Fruit fly (Drosophila melanogaster) whole organism, embryonic: ENCODE results near the gene CG11695.
A peak's percentile ranks its signal among the peaks of the same experiment; 100 is the strongest.

ENCODE experiments used
- Abd-B ChIP-seq: fragments of 200-800 bp; sonication (Bioruptor generic); optimal IDR thresholded peaks from 2 replicates; lab custom pipeline; 2018; ENCODE audit warnings: missing biosample characterization, mild to moderate bottlenecking, missing genetic modification characterization, moderate library complexity
- B-H1 ChIP-seq: fragments of 200-800 bp; sonication (Bioruptor generic); IDR thresholded peaks from 3 replicates; pipeline ENCODE4 v1.3.6; 2022; ENCODE audit warnings: missing biosample characterization, missing genetic modification characterization
- CG10654 ChIP-seq: fragments of 200-800 bp; sonication (Bioruptor generic); optimal IDR thresholded peaks from 2 replicates; lab custom pipeline; 2016; ENCODE audit warnings: missing biosample characterization, missing genetic modification characterization
- CG10979 ChIP-seq: fragments of 200-800 bp; sonication (Bioruptor generic); optimal IDR thresholded peaks from 2 replicates; lab custom pipeline; 2018; ENCODE audit warnings: missing biosample characterization, mild to moderate bottlenecking, missing genetic modification characterization, moderate library complexity
- CG12104 ChIP-seq: fragments of 200-800 bp; sonication (Bioruptor generic); optimal IDR thresholded peaks from 3 replicates; lab custom pipeline; 2016; ENCODE audit warnings: missing biosample characterization, missing genetic modification characterization
- CG14965 ChIP-seq: fragments of 200-800 bp; sonication (Bioruptor generic); optimal IDR thresholded peaks from 2 replicates; lab custom pipeline; 2016; ENCODE audit warnings: missing biosample characterization, missing genetic modification characterization, borderline replicate concordance
- CG16779 ChIP-seq: fragments of 200-800 bp; sonication (Bioruptor generic); IDR thresholded peaks from 2 replicates; pipeline ENCODE4 v1.3.6; 2022; ENCODE audit warnings: missing biosample characterization, missing genetic modification characterization
- CG17385 ChIP-seq: fragments of 200-800 bp; sonication (Bioruptor generic); optimal IDR thresholded peaks from 3 replicates; lab custom pipeline; 2018; ENCODE audit warnings: missing biosample characterization, mild to moderate bottlenecking, missing genetic modification characterization
- CG17912 ChIP-seq: fragments of 200-800 bp; sonication (Bioruptor generic); optimal IDR thresholded peaks from 2 replicates; lab custom pipeline; 2018; ENCODE audit warnings: missing biosample characterization, mild to moderate bottlenecking, missing genetic modification characterization
- CG1832 ChIP-seq: fragments of 200-800 bp; sonication (Bioruptor generic); optimal IDR thresholded peaks from 2 replicates; lab custom pipeline; 2017; ENCODE audit warnings: missing biosample characterization, mild to moderate bottlenecking, missing genetic modification characterization, inconsistent platforms
- CG2889 ChIP-seq: fragments of 200-800 bp; sonication (Bioruptor generic); IDR thresholded peaks from 3 replicates; pipeline ENCODE4 v1.3.6; 2022; ENCODE audit warnings: missing biosample characterization, missing genetic modification characterization
- CG30403 ChIP-seq: fragments of 200-800 bp; sonication (Bioruptor generic); optimal IDR thresholded peaks from 3 replicates; lab custom pipeline; 2016; ENCODE audit warnings: missing biosample characterization, missing genetic modification characterization
- CG33557 ChIP-seq: fragments of 200-800 bp; sonication (Bioruptor generic); optimal IDR thresholded peaks from 2 replicates; lab custom pipeline; 2019; ENCODE audit warnings: missing biosample characterization, mild to moderate bottlenecking, missing genetic modification characterization, moderate library complexity
- CG34224 ChIP-seq: fragments of 200-800 bp; sonication (Bioruptor generic); IDR thresholded peaks from 3 replicates; pipeline ENCODE4 v1.3.6; 2022; ENCODE audit warnings: missing biosample characterization, missing genetic modification characterization; ENCODE audit not compliant: partially characterized antibody
- CG3726 ChIP-seq: fragments of 200-800 bp; sonication (Bioruptor generic); IDR thresholded peaks from 3 replicates; pipeline ENCODE4, ENCODE4 v1.3.6; 2022; ENCODE audit warnings: missing biosample characterization, missing genetic modification characterization
- CG4854 ChIP-seq: fragments of 200-800 bp; sonication (Bioruptor generic); optimal IDR thresholded peaks from 2 replicates; lab custom pipeline; 2016; ENCODE audit warnings: missing biosample characterization, missing genetic modification characterization, inconsistent platforms
- CG7786 ChIP-seq: fragments of 200-800 bp; sonication (Bioruptor generic); optimal IDR thresholded peaks from 2 replicates; lab custom pipeline; 2016; ENCODE audit warnings: missing biosample characterization, missing genetic modification characterization
- CG7928 ChIP-seq: fragments of 200-800 bp; sonication (Bioruptor generic); optimal IDR thresholded peaks from 2 replicates; lab custom pipeline; 2017; ENCODE audit warnings: missing biosample characterization, mild to moderate bottlenecking, missing genetic modification characterization
- CG9932 ChIP-seq: fragments of 200-800 bp; sonication (Bioruptor generic); IDR thresholded peaks from 2 replicates; pipeline ENCODE4 v1.3.6; 2022; ENCODE audit warnings: missing biosample characterization, missing genetic modification characterization
- D19A ChIP-seq: fragments of 200-800 bp; optimal IDR thresholded peaks from 3 replicates; lab custom pipeline; 2019; ENCODE audit warnings: missing biosample characterization, mild to moderate bottlenecking, missing genetic modification characterization, moderate library complexity
- Dbx ChIP-seq: fragments of 200-800 bp; sonication (Bioruptor generic); IDR thresholded peaks from 3 replicates; pipeline ENCODE4 v1.3.6; 2022; ENCODE audit warnings: missing biosample characterization, missing genetic modification characterization
- H15 ChIP-seq: fragments of 200-800 bp; sonication (Bioruptor generic); IDR thresholded peaks from 3 replicates; pipeline ENCODE4 v1.3.6; 2022; ENCODE audit warnings: missing biosample characterization, missing genetic modification characterization
- Hr78 ChIP-seq, 2 experiments: fragments of 200-800 bp in 1 of 2; fragments of >200 bp in 1 of 2; sonication (Bioruptor generic) in 1 of 2; optimal IDR thresholded peaks; 2 replicates each; lab custom pipeline; 2017 to 2019; ENCODE audit warnings: missing biosample characterization in 2 of 2, missing genetic modification characterization in 2 of 2, mild to moderate bottlenecking in 1 of 2, moderate library complexity in 1 of 2
- Lpt ChIP-seq: fragments of >200 bp; optimal IDR thresholded peaks from 2 replicates; lab custom pipeline; 2018; ENCODE audit warnings: missing biosample characterization, missing genetic modification characterization
- Rx ChIP-seq: fragments of 200-800 bp; sonication (Bioruptor generic); IDR thresholded peaks from 2 replicates; pipeline ENCODE4 v1.3.6; 2022; ENCODE audit warnings: missing biosample characterization, missing genetic modification characterization
- Six4 ChIP-seq: fragments of 200-800 bp; sonication (Bioruptor generic); optimal IDR thresholded peaks from 2 replicates; lab custom pipeline; 2016; ENCODE audit warnings: missing biosample characterization, missing genetic modification characterization
- Spps ChIP-seq: fragments of 200-800 bp; sonication (Bioruptor generic); optimal IDR thresholded peaks from 2 replicates; lab custom pipeline; 2018; ENCODE audit warnings: missing biosample characterization, mild to moderate bottlenecking, missing genetic modification characterization
- Stat92E ChIP-seq, 3 experiments: fragments of >200 bp in 2 of 3; fragments of 200-800 bp in 1 of 3; sonication (Bioruptor generic) in 1 of 3; optimal IDR thresholded peaks; 2 replicates each; lab custom pipeline; 2017 to 2019; ENCODE audit warnings: missing biosample characterization in 3 of 3, missing genetic modification characterization in 3 of 3, mild to moderate bottlenecking in 1 of 3, moderate library complexity in 1 of 3
- al ChIP-seq: fragments of 200-800 bp; sonication (Bioruptor generic); IDR thresholded peaks from 2 replicates; pipeline ENCODE4 v1.3.6; 2022; ENCODE audit warnings: missing biosample characterization, missing genetic modification characterization
- ap ChIP-seq: fragments of 200-800 bp; sonication (Bioruptor generic); IDR thresholded peaks from 2 replicates; pipeline ENCODE4 v1.3.6; 2022; ENCODE audit warnings: missing biosample characterization, missing genetic modification characterization
- disco-r ChIP-seq: fragments of 200-800 bp; sonication (Bioruptor generic); optimal IDR thresholded peaks from 2 replicates; lab custom pipeline; 2016; ENCODE audit warnings: missing biosample characterization, missing genetic modification characterization
- dmrt99B ChIP-seq: fragments of 200-800 bp; sonication (Bioruptor generic); optimal IDR thresholded peaks from 2 replicates; lab custom pipeline; 2018; ENCODE audit warnings: missing biosample characterization, mild to moderate bottlenecking, missing genetic modification characterization, moderate library complexity
- fd3F ChIP-seq: fragments of 200-800 bp; sonication (Bioruptor generic); optimal IDR thresholded peaks from 2 replicates; lab custom pipeline; 2018; ENCODE audit warnings: missing biosample characterization, mild to moderate bottlenecking, missing genetic modification characterization, moderate library complexity
- fu2 ChIP-seq: fragments of 200-800 bp; sonication (Bioruptor generic); optimal IDR thresholded peaks from 2 replicates; lab custom pipeline; 2016; ENCODE audit warnings: missing biosample characterization, missing genetic modification characterization
- gcm2 ChIP-seq: fragments of 200-800 bp; sonication (Bioruptor generic); optimal IDR thresholded peaks from 2 replicates; lab custom pipeline; 2016; ENCODE audit warnings: missing biosample characterization, missing genetic modification characterization
- h ChIP-seq: fragments of >200 bp; optimal IDR thresholded peaks from 2 replicates; lab custom pipeline; 2017
- insv ChIP-seq, 2 experiments: fragments of 200-800 bp; sonication (Bioruptor generic); optimal IDR thresholded peaks; 3 replicates each; lab custom pipeline; 2016 to 2018; ENCODE audit warnings: missing biosample characterization in 2 of 2, missing genetic modification characterization in 2 of 2
- jigr1 ChIP-seq: fragments of 200-800 bp; sonication (Bioruptor generic); IDR thresholded peaks from 3 replicates; pipeline ENCODE4 v1.3.6; 2022; ENCODE audit warnings: missing biosample characterization, missing genetic modification characterization
- kay ChIP-seq: fragments of 200-800 bp; sonication (Bioruptor generic); optimal IDR thresholded peaks from 2 replicates; lab custom pipeline; 2016; ENCODE audit warnings: missing biosample characterization, missing genetic modification characterization
- lbe ChIP-seq: fragments of 200-800 bp; sonication (Bioruptor generic); optimal IDR thresholded peaks from 2 replicates; lab custom pipeline; 2016; ENCODE audit warnings: missing biosample characterization, mild to moderate bottlenecking, missing genetic modification characterization
- lilli ChIP-seq: fragments of 200-800 bp; sonication (Bioruptor generic); optimal IDR thresholded peaks from 3 replicates; lab custom pipeline; 2016; ENCODE audit warnings: missing biosample characterization, missing genetic modification characterization
- onecut ChIP-seq: fragments of 200-800 bp; sonication (Bioruptor generic); IDR thresholded peaks from 2 replicates; pipeline ENCODE4 v1.3.6; 2022; ENCODE audit warnings: missing biosample characterization, missing genetic modification characterization
- ranshi ChIP-seq: fragments of 200-800 bp; sonication (Bioruptor generic); IDR thresholded peaks from 2 replicates; pipeline ENCODE4 v1.3.6; 2022; ENCODE audit warnings: missing biosample characterization, missing genetic modification characterization
- sc ChIP-seq, 3 experiments: fragments of >200 bp in 2 of 3; fragments of 200-800 bp in 1 of 3; sonication (Bioruptor generic) in 1 of 3; optimal IDR thresholded peaks; 2 replicates in 2 of 3; 3 replicates in 1 of 3; lab custom pipeline; 2017; ENCODE audit warnings: mild to moderate bottlenecking in 1 of 3, missing biosample characterization in 1 of 3, missing genetic modification characterization in 1 of 3, missing genetic modification reagents in 1 of 3
- scrt ChIP-seq: fragments of 200-800 bp; sonication (Bioruptor generic); optimal IDR thresholded peaks from 2 replicates; lab custom pipeline; 2018; ENCODE audit warnings: missing biosample characterization, mild to moderate bottlenecking, missing genetic modification characterization, moderate library complexity
- sens ChIP-seq: fragments of 200-800 bp; sonication (Bioruptor generic); peaks from one replicate; lab custom pipeline; 2016; ENCODE audit warnings: missing biosample characterization, missing genetic modification characterization
- sqz ChIP-seq: fragments of 200-800 bp; sonication (Bioruptor generic); optimal IDR thresholded peaks from 3 replicates; lab custom pipeline; 2018; ENCODE audit warnings: missing biosample characterization, mild to moderate bottlenecking, missing genetic modification characterization
- wdn ChIP-seq: fragments of 200-800 bp; sonication (Bioruptor generic); IDR thresholded peaks from 2 replicates; pipeline ENCODE4 v1.3.6; 2022; ENCODE audit warnings: missing biosample characterization, missing genetic modification characterization
- zen2 ChIP-seq: fragments of 200-800 bp; sonication (Bioruptor generic); IDR thresholded peaks from 3 replicates; pipeline ENCODE4 v1.3.6; 2022; ENCODE audit warnings: missing biosample characterization, missing genetic modification characterization; ENCODE audit not compliant: partially characterized antibody

Gene CG11695

dm6 chrX:11622649-11623425, 46.2 kb downstream of the CG11695 start (continued):
- TF ChIP-seq CG30403 (GFP tag; lab: Kevin White, UChicago) (peak; percentile 79), Six4 (GFP tag; lab: Kevin White, UChicago) (peak; percentile 63), kay (GFP tag; lab: Kevin White, UChicago) (peak; percentile 10), Abd-B (GFP tag; lab: Kevin White, UChicago) (peak; percentile 52), insv (GFP tag; optimal IDR thresholded peaks at IDR 0.05; lab: Kevin White, UChicago) (no peak), D19A (tag; lab: Kevin White, UChicago) (peak; percentile 37), ap (GFP tag; lab: Robert Waterston, UW) (no peak), Rx (GFP tag; lab: Robert Waterston, UW) (no peak; the same call in 1 of the 2 replicates), CG9932 (peak; percentile 87), CG7786 (GFP tag; lab: Kevin White, UChicago) (peak; percentile 62), sens (GFP tag; lab: Kevin White, UChicago) (peak; percentile 71), jigr1 (GFP tag; lab: Robert Waterston, UW) (no peak), sc (optimal IDR thresholded peaks at IDR 0.05; lab: Kevin White, UChicago) (no peak), sc (GFP tag; optimal IDR thresholded peaks at IDR 0.05; lab: Kevin White, UChicago) (no peak), Spps (no peak), h (lab: Kevin White, UChicago) (no peak), zen2 (GFP tag; lab: Robert Waterston, UW) (no peak), fu2 (peak; percentile 61), CG14965 (GFP tag; lab: Kevin White, UChicago) (no peak), CG7928 (GFP tag; lab: Kevin White, UChicago) (no peak), scrt (GFP tag; lab: Kevin White, UChicago) (peak; percentile 56), Lpt (GFP tag; lab: Kevin White, UChicago) (no peak), H15 (peak; percentile 74; the same call in 2 of the 3 replicates), ranshi (GFP tag; lab: Robert Waterston, UW) (peak; percentile 79; the same call in 1 of the 2 replicates), CG12104 (GFP tag; lab: Kevin White, UChicago) (peak; percentile 23), Hr78 (GFP tag; optimal IDR thresholded peaks at IDR 0.05; lab: Kevin White, UChicago) (no peak), CG16779 (GFP tag; lab: Robert Waterston, UW) (peak; percentile 60; the same call in 1 of the 2 replicates), CG34224 (GFP tag; lab: Robert Waterston, UW) (no peak), CG3726 (no peak), onecut (no peak), Stat92E (GFP tag; optimal IDR thresholded peaks at IDR 0.05; lab: Kevin White, UChicago) (no peak), fd3F (GFP tag; lab: Kevin White, UChicago) (peak; percentile 71), CG1832 (GFP tag; lab: Kevin White, UChicago) (no peak), CG10654 (GFP tag; lab: Kevin White, UChicago) (peak; percentile 48), sqz (no peak), CG17912 (no peak), gcm2 (GFP tag; lab: Kevin White, UChicago) (peak; percentile 43), lbe (GFP tag; lab: Kevin White, UChicago) (peak; percentile 95), CG4854 (GFP tag; lab: Kevin White, UChicago) (peak; percentile 71), lilli (GFP tag; lab: Kevin White, UChicago) (peak; percentile 78), CG33557 (GFP tag; lab: Kevin White, UChicago) (no peak), CG10979 (tag; lab: Kevin White, UChicago) (peak; percentile 32), al (peak; percentile 67), disco-r (GFP tag; lab: Kevin White, UChicago) (peak; percentile 19), B-H1 (GFP tag; lab: Robert Waterston, UW) (peak; percentile 57; the same call in 2 of the 3 replicates), wdn (GFP tag; lab: Robert Waterston, UW) (peak; percentile 42; the same call in 1 of the 2 replicates), CG17385 (peak; percentile 71), Dbx (GFP tag; lab: Robert Waterston, UW) (peak; percentile 64; the same call in 1 of the 3 replicates), dmrt99B (peak; percentile 81), CG2889 (peak; percentile 56; the same call in 1 of the 3 replicates)
